Worm (Caenorhabditis elegans) whole organism, L4 larva: ENCODE results near the gene R155.5.

Experiments used
- F26F4.8 ChIP-seq: fragments of 200-800 bp; sonication (Bioruptor generic); conservative IDR thresholded peaks from 2 replicates; pipeline ENCODE4 v1.3.6; 2022; ENCODE audit warnings: missing genetic modification characterization, missing compliant biosample characterization
- F37D6.2 ChIP-seq: sonication (generic microtip); optimal IDR thresholded peaks from 2 replicates; lab custom pipeline; 2016; ENCODE audit warnings: mild to moderate bottlenecking, missing genetic modification characterization, missing compliant biosample characterization
- F44E2.7 ChIP-seq: fragments of 200-800 bp; sonication (Bioruptor generic); IDR thresholded peaks from 2 replicates; pipeline ENCODE4 v2.1.2; 2022; ENCODE audit warnings: missing genetic modification characterization, missing compliant biosample characterization
- R02D3.7 ChIP-seq: fragments of 150-350 bp; sonication (generic microtip); optimal IDR thresholded peaks from 3 replicates; lab custom pipeline; 2014; ENCODE audit warnings: missing biosample characterization, missing genetic modification characterization
- T20F7.1 ChIP-seq: fragments of 200-800 bp; sonication (Bioruptor generic); optimal IDR thresholded peaks from 2 replicates; lab custom pipeline; 2018; ENCODE audit warnings: mild to moderate bottlenecking, missing genetic modification characterization, missing compliant biosample characterization
- T26A8.4 ChIP-seq: fragments of 200-800 bp; sonication (Bioruptor generic); IDR thresholded peaks from 2 replicates; pipeline ENCODE4 v1.3.6; 2022; ENCODE audit warnings: missing genetic modification characterization, missing compliant biosample characterization
- Y5F2A.4 ChIP-seq: fragments of 200-800 bp; sonication (Bioruptor generic); optimal IDR thresholded peaks from 2 replicates; lab custom pipeline; 2018; ENCODE audit warnings: mild to moderate bottlenecking, missing genetic modification characterization, missing compliant biosample characterization
- Y75B8A.6 ChIP-seq: fragments of 200-800 bp; sonication (Bioruptor generic); IDR thresholded peaks from 2 replicates; pipeline ENCODE4 v1.3.6; 2022; ENCODE audit warnings: missing genetic modification reagents, missing genetic modification characterization, missing compliant biosample characterization
- ZK337.2 ChIP-seq: fragments of 200-800 bp; sonication (Bioruptor generic); IDR thresholded peaks from 2 replicates; pipeline ENCODE4 v1.3.6; 2022; ENCODE audit warnings: missing genetic modification reagents, missing genetic modification characterization, missing compliant biosample characterization
- ZK546.5 ChIP-seq, 2 experiments: sonication (generic microtip); optimal IDR thresholded peaks; 2 replicates each; lab custom pipeline; 2017; ENCODE audit warnings: missing biosample characterization in 2 of 2, missing genetic modification characterization in 2 of 2
- aha-1 ChIP-seq: fragments of 150-350 bp; peaks from one replicate; lab custom pipeline; 2014; ENCODE audit warnings: missing biosample characterization, missing genetic modification characterization
- aly-2 ChIP-seq: sonication (generic microtip); optimal IDR thresholded peaks from 2 replicates; lab custom pipeline; 2018; ENCODE audit warnings: missing biosample characterization, missing genetic modification characterization
- ceh-32 ChIP-seq: sonication (generic microtip); optimal IDR thresholded peaks from 2 replicates; lab custom pipeline; 2016; ENCODE audit warnings: mild to moderate bottlenecking, missing genetic modification characterization, missing compliant biosample characterization; ENCODE audit not compliant: poor library complexity
- daf-16 ChIP-seq, 3 experiments: sonication (generic microtip); optimal IDR thresholded peaks; 2 replicates each; lab custom pipeline; 2016 to 2017; ENCODE audit warnings: missing genetic modification characterization in 3 of 3, missing genetic modification reagents in 3 of 3, mild to moderate bottlenecking in 2 of 3, missing compliant biosample characterization in 2 of 3, missing biosample characterization in 1 of 3, moderate library complexity in 1 of 3
- daf-19 ChIP-seq: fragments of 200-800 bp; sonication (Bioruptor generic); conservative IDR thresholded peaks from 2 replicates; pipeline ENCODE4 v1.3.6; 2022; ENCODE audit warnings: missing genetic modification characterization, missing compliant biosample characterization
- daf-8 ChIP-seq: fragments of 200-800 bp; sonication (Bioruptor generic); IDR thresholded peaks from 2 replicates; pipeline ENCODE4 v1.3.6; 2022; ENCODE audit warnings: missing genetic modification characterization, missing compliant biosample characterization
- dmd-6 ChIP-seq: fragments of 200-800 bp; sonication (Bioruptor generic); IDR thresholded peaks from 2 replicates; pipeline ENCODE4 v1.3.6; 2022; ENCODE audit warnings: missing genetic modification reagents, missing genetic modification characterization, missing compliant biosample characterization
- egl-27 ChIP-seq: sonication (generic microtip); optimal IDR thresholded peaks from 3 replicates; lab custom pipeline; 2017; ENCODE audit warnings: missing biosample characterization, missing genetic modification reagents, missing genetic modification characterization
- egl-43 ChIP-seq: fragments of 200-800 bp; sonication (Bioruptor generic); IDR thresholded peaks from 2 replicates; pipeline ENCODE4 v1.3.6; 2022; ENCODE audit warnings: missing genetic modification reagents, missing genetic modification characterization, missing compliant biosample characterization
- fos-1 ChIP-seq: fragments of 150-350 bp; optimal IDR thresholded peaks from 2 replicates; lab custom pipeline; 2014; ENCODE audit warnings: missing biosample characterization, missing genetic modification characterization
- gei-8 ChIP-seq: fragments of 200-800 bp; sonication (Bioruptor generic); optimal IDR thresholded peaks from 2 replicates; lab custom pipeline; 2018; ENCODE audit warnings: mild to moderate bottlenecking, missing genetic modification characterization, missing compliant biosample characterization
- hif-1 ChIP-seq, 2 experiments: sonication (generic microtip); optimal IDR thresholded peaks; 2 replicates each; lab custom pipeline; 2016 to 2017; ENCODE audit warnings: missing compliant biosample characterization in 2 of 2, missing genetic modification characterization in 2 of 2, missing genetic modification reagents in 2 of 2, missing genotype in 2 of 2, mild to moderate bottlenecking in 1 of 2
- hlh-11 ChIP-seq: fragments of 200-800 bp; sonication (Bioruptor generic); optimal IDR thresholded peaks from 2 replicates; lab custom pipeline; 2018; ENCODE audit warnings: mild to moderate bottlenecking, missing genetic modification characterization, missing compliant biosample characterization
- hlh-30 ChIP-seq: sonication (generic microtip); optimal IDR thresholded peaks from 2 replicates; lab custom pipeline; 2017; ENCODE audit warnings: antibody characterized with exemption, mild to moderate bottlenecking, missing genetic modification characterization, missing compliant biosample characterization; ENCODE audit not compliant: insufficient read depth
- hmg-1.1 ChIP-seq: fragments of 200-800 bp; sonication (Bioruptor generic); IDR thresholded peaks from 2 replicates; pipeline ENCODE4 v1.3.6; 2022; ENCODE audit warnings: missing genetic modification reagents, missing genetic modification characterization, missing compliant biosample characterization
- lim-7 ChIP-seq: fragments of 200-800 bp; sonication (Bioruptor generic); IDR thresholded peaks from 2 replicates; pipeline ENCODE4 v1.3.6; 2022; ENCODE audit warnings: missing genetic modification characterization, missing compliant biosample characterization
- lin-13 ChIP-seq: fragments of 150-350 bp; optimal IDR thresholded peaks from 2 replicates; lab custom pipeline; 2014; ENCODE audit warnings: missing biosample characterization, missing genetic modification reagents, missing genetic modification characterization
- lin-38 ChIP-seq: fragments of 200-800 bp; sonication (Bioruptor generic); IDR thresholded peaks from 2 replicates; pipeline ENCODE4 v1.3.6; 2022; ENCODE audit warnings: missing genetic modification reagents, missing genetic modification characterization, missing compliant biosample characterization
- lin-39 ChIP-seq: fragments of 150-350 bp; optimal IDR thresholded peaks from 2 replicates; lab custom pipeline; 2014; ENCODE audit warnings: missing biosample characterization, missing genetic modification reagents, missing genetic modification characterization
- madf-5 ChIP-seq, 2 experiments: fragments of 200-800 bp; sonication (Bioruptor generic); IDR thresholded peaks; 2 replicates each; pipeline ENCODE4 v1.3.6; 2022; ENCODE audit warnings: missing compliant biosample characterization in 2 of 2, missing genetic modification characterization in 2 of 2
- madf-9 ChIP-seq: fragments of 200-800 bp; sonication (Bioruptor generic); conservative IDR thresholded peaks from 2 replicates; pipeline ENCODE4 v1.3.6; 2022; ENCODE audit warnings: missing genetic modification reagents, missing genetic modification characterization, missing compliant biosample characterization
- mdl-1 ChIP-seq, 2 experiments: fragments of 150-350 bp in 1 of 2; sonication (generic microtip) in 1 of 2; optimal IDR thresholded peaks; 2 replicates each; lab custom pipeline; 2014 to 2017; ENCODE audit warnings: missing biosample characterization in 2 of 2, missing genetic modification characterization in 2 of 2
- mes-2 ChIP-seq: sonication (generic microtip); optimal IDR thresholded peaks from 2 replicates; lab custom pipeline; 2016; ENCODE audit warnings: missing genotype, mild to moderate bottlenecking, missing genetic modification characterization, missing compliant biosample characterization; ENCODE audit not compliant: poor library complexity, severe bottlenecking
- mxl-2 ChIP-seq: fragments of 200-800 bp; sonication (Bioruptor generic); conservative IDR thresholded peaks from 2 replicates; pipeline ENCODE4 v1.3.6; 2022; ENCODE audit warnings: missing genetic modification reagents, missing genetic modification characterization, missing compliant biosample characterization
- nhr-10 ChIP-seq: fragments of 150-350 bp; optimal IDR thresholded peaks from 2 replicates; lab custom pipeline; 2014; ENCODE audit warnings: missing biosample characterization, missing genetic modification characterization
- nhr-111 ChIP-seq: fragments of 200-800 bp; sonication (Bioruptor generic); optimal IDR thresholded peaks from 2 replicates; lab custom pipeline; 2018; ENCODE audit warnings: mild to moderate bottlenecking, missing genetic modification characterization, missing compliant biosample characterization
- nhr-237 ChIP-seq: sonication (generic microtip); optimal IDR thresholded peaks from 2 replicates; lab custom pipeline; 2017; ENCODE audit warnings: missing biosample characterization, missing genetic modification characterization
- nhr-25 ChIP-seq: sonication (generic microtip); optimal IDR thresholded peaks from 2 replicates; lab custom pipeline; 2017; ENCODE audit warnings: missing genetic modification characterization, mild to moderate bottlenecking, missing compliant biosample characterization, antibody characterized with exemption, moderate library complexity, borderline replicate concordance; ENCODE audit not compliant: insufficient read depth
- nhr-41 ChIP-seq: fragments of 200-800 bp; sonication (Bioruptor generic); IDR thresholded peaks from 2 replicates; pipeline ENCODE4 v1.3.6; 2022; ENCODE audit warnings: missing genetic modification reagents, missing genetic modification characterization, missing compliant biosample characterization
- nhr-76 ChIP-seq: fragments of 150-350 bp; optimal IDR thresholded peaks from 2 replicates; lab custom pipeline; 2014; ENCODE audit warnings: missing biosample characterization, missing genetic modification characterization
- nhr-77 ChIP-seq: fragments of 150-350 bp; optimal IDR thresholded peaks from 2 replicates; lab custom pipeline; 2014; ENCODE audit warnings: missing biosample characterization, missing genetic modification characterization
- pha-4 ChIP-seq, 2 experiments: fragments of 150-350 bp in 1 of 2; fragments of 200-800 bp in 1 of 2; sonication (Bioruptor generic) in 1 of 2; IDR thresholded peaks in 1 of 2; optimal IDR thresholded peaks in 1 of 2; 2 replicates each; pipeline versions ENCODE4 v1.3.6 to Lab custom; 2014 to 2022; ENCODE audit warnings: missing genetic modification characterization in 2 of 2, missing genetic modification reagents in 2 of 2, missing biosample characterization in 1 of 2, missing compliant biosample characterization in 1 of 2
- pqm-1 ChIP-seq: sonication (generic microtip); optimal IDR thresholded peaks from 2 replicates; lab custom pipeline; 2017; ENCODE audit warnings: missing biosample characterization, missing genetic modification characterization
- set-16 ChIP-seq: fragments of 200-800 bp; sonication (Bioruptor generic); IDR thresholded peaks from 2 replicates; pipeline ENCODE4 v1.3.6; 2022; ENCODE audit warnings: missing genetic modification reagents, missing genetic modification characterization, missing compliant biosample characterization
- snpc-4 ChIP-seq: fragments of 150-350 bp; optimal IDR thresholded peaks from 2 replicates; lab custom pipeline; 2014; ENCODE audit warnings: missing biosample characterization, missing genetic modification characterization
- spr-1 ChIP-seq: sonication (generic microtip); optimal IDR thresholded peaks from 2 replicates; lab custom pipeline; 2016; ENCODE audit warnings: mild to moderate bottlenecking, missing genetic modification characterization, missing compliant biosample characterization
- spr-3 ChIP-seq: fragments of 200-800 bp; sonication (Bioruptor generic); optimal IDR thresholded peaks from 2 replicates; lab custom pipeline; 2018; ENCODE audit warnings: mild to moderate bottlenecking, missing genetic modification characterization, missing compliant biosample characterization
- tra-1 ChIP-seq: fragments of 200-800 bp; sonication (Bioruptor generic); IDR thresholded peaks from 2 replicates; pipeline ENCODE4 v1.3.6; 2022; ENCODE audit warnings: missing genetic modification reagents, missing genetic modification characterization, missing compliant biosample characterization
- zfp-2 ChIP-seq: sonication (generic microtip); optimal IDR thresholded peaks from 2 replicates; lab custom pipeline; 2016; ENCODE audit warnings: mild to moderate bottlenecking, missing genetic modification characterization, missing compliant biosample characterization
- ztf-7 ChIP-seq: fragments of 150-350 bp; optimal IDR thresholded peaks from 2 replicates; lab custom pipeline; 2014; ENCODE audit warnings: missing biosample characterization, missing genetic modification characterization

R155.5 gene

DNA sequence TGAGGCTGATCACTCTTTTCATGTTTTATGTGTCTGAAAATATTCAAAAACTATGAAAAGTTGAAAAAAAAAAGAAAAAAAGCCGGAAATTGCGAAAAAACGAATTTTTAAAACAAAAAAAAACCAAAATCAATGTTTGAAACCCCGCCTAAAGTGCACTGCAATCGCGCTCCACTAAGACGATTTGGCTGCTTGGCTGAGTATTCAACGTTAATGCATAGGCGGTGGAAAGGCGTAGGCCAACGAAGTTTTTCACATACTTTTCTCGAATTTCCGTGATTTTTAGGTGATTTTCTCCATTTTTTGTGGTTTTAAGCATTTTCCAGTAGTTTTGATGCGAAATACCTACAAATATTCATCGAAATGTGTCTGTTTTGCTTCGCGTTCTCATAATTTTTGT lies 20.1 kb downstream of the R155.5 start, which contains the start of the genes polh-1 and rps-22 (continued):
- TF ChIP-seq ceh-32 (tag; lab: Kevin White, UChicago), result no peak
- peak; percentile 73 for TF ChIP-seq hlh-11
- TF ChIP-seq tra-1 (GFP tag; lab: Robert Waterston, UW), result no peak
- peak; percentile 89 for TF ChIP-seq T20F7.1 (GFP tag; lab: Kevin White, UChicago)
- no peak for TF ChIP-seq ztf-7 (tag; lab: Kevin White, UChicago)
- peak; percentile 92 for TF ChIP-seq nhr-25 (tag; lab: Kevin White, UChicago)
- TF ChIP-seq nhr-41 (GFP tag; lab: Robert Waterston, UW), result no peak
- no peak for TF ChIP-seq zfp-2 (tag; lab: Kevin White, UChicago)
- TF ChIP-seq nhr-76, result no peak
- TF ChIP-seq egl-43 (GFP tag; lab: Robert Waterston, UW), result no peak
- TF ChIP-seq F44E2.7 (GFP tag; lab: Robert Waterston, UW), result no peak
- TF ChIP-seq spr-1 (tag; lab: Kevin White, UChicago), result no peak
- TF ChIP-seq madf-9, result 0 out of 2 replicates have a peak, but pooled peaks have one; percentile 15
- TF ChIP-seq hif-1 (tag; optimal IDR thresholded peaks at IDR 0.05; lab: Kevin White, UChicago), result peak in 1 of 2 experiments; percentile 61
- TF ChIP-seq nhr-237 (tag; lab: Kevin White, UChicago), result no peak
- no peak for TF ChIP-seq ZK337.2 (GFP tag; lab: Robert Waterston, UW)
- peak; percentile 86 for TF ChIP-seq hmg-1.1 (GFP tag; lab: Robert Waterston, UW)
- TF ChIP-seq daf-8, result no peak
- TF ChIP-seq mxl-2 (GFP tag; lab: Robert Waterston, UW), result no peak
- TF ChIP-seq nhr-77 (tag; lab: Kevin White, UChicago), result peak; percentile 96
- peak in 1 of 2 experiments; percentile 19 for TF ChIP-seq mdl-1 (tag; optimal IDR thresholded peaks at IDR 0.05; lab: Kevin White, UChicago)
- TF ChIP-seq Y5F2A.4, result no peak
- peak; percentile 19 for TF ChIP-seq pqm-1
- no peak for TF ChIP-seq fos-1 (tag; lab: Kevin White, UChicago)
- no peak for TF ChIP-seq daf-16 (GFP tag; optimal IDR thresholded peaks at IDR 0.05; lab: Kevin White, UChicago)
- TF ChIP-seq daf-16 (tag; optimal IDR thresholded peaks at IDR 0.05; lab: Kevin White, UChicago), result peak; percentile 51
- TF ChIP-seq F26F4.8, result no peak
- no peak for TF ChIP-seq set-16 (GFP tag; lab: Robert Waterston, UW)
- TF ChIP-seq hlh-30, result peak; percentile 87
- TF ChIP-seq Y75B8A.6 (GFP tag; lab: Robert Waterston, UW), result no peak
- peak; percentile 92 for TF ChIP-seq mes-2 (tag; lab: Kevin White, UChicago)
- TF ChIP-seq F37D6.2, result no peak
- TF ChIP-seq daf-19 (GFP tag; lab: Robert Waterston, UW), result no peak
- peak; percentile 64 for TF ChIP-seq T26A8.4 (GFP tag; lab: Robert Waterston, UW)
- TF ChIP-seq gei-8 (GFP tag; lab: Kevin White, UChicago), result no peak
- TF ChIP-seq snpc-4 (tag; lab: Kevin White, UChicago), result no peak
- no peak for TF ChIP-seq nhr-10 (tag; lab: Kevin White, UChicago)
- TF ChIP-seq lin-38 (GFP tag; lab: Robert Waterston, UW), result peak; percentile 98
- TF ChIP-seq aly-2 (tag; lab: Kevin White, UChicago), result no peak
- TF ChIP-seq pha-4 (GFP tag; IDR thresholded peaks at IDR 0.05; lab: Robert Waterston, UW), result peak; percentile 35; the same call in 1 of the 2 replicates
- peak; percentile 74 for TF ChIP-seq pha-4 (tag; optimal IDR thresholded peaks at IDR 0.05; lab: Kevin White, UChicago)
- TF ChIP-seq lin-13 (GFP tag; lab: Kevin White, UChicago), result peak; percentile 95
- no peak for TF ChIP-seq R02D3.7
- TF ChIP-seq spr-3 (GFP tag; lab: Kevin White, UChicago), result no peak
- TF ChIP-seq madf-5 (GFP tag; IDR thresholded peaks at IDR 0.05; lab: Robert Waterston, UW), result no peak
- no peak for TF ChIP-seq lin-39
- peak in 1 of 2 experiments; percentile 31 for TF ChIP-seq ZK546.5 (tag; optimal IDR thresholded peaks at IDR 0.05; lab: Kevin White, UChicago)
- no peak for TF ChIP-seq egl-27 (tag; lab: Kevin White, UChicago)
- TF ChIP-seq aha-1 (tag; lab: Kevin White, UChicago), result peak; percentile 67
- TF ChIP-seq dmd-6 (GFP tag; lab: Robert Waterston, UW), result peak; percentile 58; the same call in 1 of the 2 replicates
- no peak for TF ChIP-seq lim-7 (GFP tag; lab: Robert Waterston, UW)
- TF ChIP-seq nhr-111 (GFP tag; lab: Kevin White, UChicago), result no peak
